Fruit fly (Drosophila melanogaster): Measurements from ENCODE around the gene Or82a.

Gene Or82a

dm6 chr3R:4214038-4214437 is 42.7 kb upstream of the Or82a start (continued):
- TF ChIP-seq CG10669 (GFP tag; optimal IDR thresholded peaks at IDR 0.05), result peak; percentile 88
- TF ChIP-seq CG6792 (GFP tag; optimal IDR thresholded peaks at IDR 0.05), result peak; percentile 88
- peak; percentile 88 for TF ChIP-seq Hr39 (GFP tag; optimal IDR thresholded peaks at IDR 0.05)
- TF ChIP-seq lz (GFP tag; optimal IDR thresholded peaks at IDR 0.05), result peak; percentile 87
- peak; percentile 87 for TF ChIP-seq CG32006 (GFP tag; optimal IDR thresholded peaks at IDR 0.05)
- no peak for TF ChIP-seq Blimp-1 (GFP tag; optimal IDR thresholded peaks at IDR 0.05)
- TF ChIP-seq Hr38 (GFP tag; optimal IDR thresholded peaks at IDR 0.05), result peak; percentile 52
- peak; percentile 87 for TF ChIP-seq CG6808 (GFP tag; optimal IDR thresholded peaks at IDR 0.05)
- TF ChIP-seq Sox14 (GFP tag; optimal IDR thresholded peaks at IDR 0.05), result peak; percentile 88
- peak; percentile 87 for TF ChIP-seq spab (GFP tag; optimal IDR thresholded peaks at IDR 0.05)
- TF ChIP-seq OdsH (GFP tag; optimal IDR thresholded peaks at IDR 0.05), result peak; percentile 92
- peak; percentile 73 for TF ChIP-seq Sox102F (GFP tag; optimal IDR thresholded peaks at IDR 0.05)
- TF ChIP-seq Lpt (GFP tag; optimal IDR thresholded peaks at IDR 0.05), result peak; percentile 87
- TF ChIP-seq CG6276 (GFP tag; optimal IDR thresholded peaks at IDR 0.05), result peak; percentile 73
- peak; percentile 89 for TF ChIP-seq pdm3 (GFP tag; optimal IDR thresholded peaks at IDR 0.05)
- TF ChIP-seq vri (GFP tag; optimal IDR thresholded peaks at IDR 0.05), result peak; percentile 66
- peak; percentile 88 for TF ChIP-seq fd59A (GFP tag; optimal IDR thresholded peaks at IDR 0.05)
- peak; percentile 47 for TF ChIP-seq CG6854 (GFP tag; optimal IDR thresholded peaks at IDR 0.05)
- peak; percentile 90 for TF ChIP-seq Gug (GFP tag; IDR thresholded peaks at IDR 0.05)
- TF ChIP-seq cyc (GFP tag; optimal IDR thresholded peaks at IDR 0.05), result peak; percentile 92
- peak; percentile 30 for TF ChIP-seq Eip93F (GFP tag; optimal IDR thresholded peaks at IDR 0.05)
- peak; percentile 93 for TF ChIP-seq CG7368 (GFP tag; optimal IDR thresholded peaks at IDR 0.05)
- peak; percentile 92 for TF ChIP-seq CG11902 (GFP tag; optimal IDR thresholded peaks at IDR 0.05)

- TF ChIP-seq CG7368 (GFP tag; optimal IDR thresholded peaks at IDR 0.05) (no peak), acj6 (GFP tag; optimal IDR thresholded peaks at IDR 0.05) (no peak), esn (GFP tag; optimal IDR thresholded peaks at IDR 0.05) (no peak), CG3032 (tag; optimal IDR thresholded peaks at IDR 0.05) (no peak), fkh (GFP tag; optimal IDR thresholded peaks at IDR 0.05) (no peak), CG34406 (GFP tag; optimal IDR thresholded peaks at IDR 0.05) (no peak), Blimp-1 (GFP tag; optimal IDR thresholded peaks at IDR 0.05) (peak; percentile 59), Hr39 (GFP tag; optimal IDR thresholded peaks at IDR 0.05) (no peak), fd59A (GFP tag; optimal IDR thresholded peaks at IDR 0.05) (no peak), CG8119 (GFP tag; IDR thresholded peaks at IDR 0.05) (no peak), CG6792 (GFP tag; optimal IDR thresholded peaks at IDR 0.05) (no peak), ss (GFP tag; optimal IDR thresholded peaks at IDR 0.05) (no peak), Eip78C (GFP tag) (peak; percentile 10), Sox102F (GFP tag; optimal IDR thresholded peaks at IDR 0.05) (no peak), CG15336 (GFP tag; IDR thresholded peaks at IDR 0.05) (no peak)
Observed at dm6 chr3R:4214601-4215000, 42.2 kb upstream of the Or82a start.

DNA sequence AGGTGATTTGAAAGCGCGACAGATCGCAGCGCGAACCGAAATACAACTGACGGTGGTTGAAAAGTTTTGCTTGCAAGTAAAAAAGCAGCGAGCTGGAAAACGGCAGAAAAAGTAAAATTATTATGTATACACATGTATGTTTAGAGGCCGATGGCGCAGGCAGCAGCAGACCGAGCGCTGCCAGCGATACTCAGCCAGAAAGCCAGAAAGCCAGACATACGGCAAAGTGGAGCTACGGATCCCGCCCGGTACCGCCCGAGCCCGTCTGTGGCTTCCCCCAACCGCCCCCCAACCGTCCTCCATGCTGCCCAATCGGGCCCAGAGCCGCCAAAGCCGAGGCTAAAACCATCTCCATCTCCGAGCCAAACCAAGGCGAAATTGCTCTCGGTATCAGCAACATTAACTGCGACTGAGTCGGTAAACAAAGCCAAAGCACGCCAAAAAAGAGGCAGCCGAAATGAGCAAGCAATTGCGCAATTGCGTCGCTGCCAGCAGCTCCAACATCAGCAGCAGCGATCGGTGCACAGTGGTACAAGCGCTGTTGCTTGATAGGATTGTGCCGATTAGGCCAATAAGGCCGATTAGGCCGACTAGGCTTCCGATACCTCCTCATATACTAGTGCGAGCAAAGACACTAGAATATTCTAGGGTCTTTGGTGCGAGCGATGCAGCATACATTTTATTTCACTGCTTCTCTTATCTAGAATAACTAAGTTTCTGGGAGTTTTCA is 41.3 kb upstream of the Or82a start, which contains the start of gene CG14636:
TSS of gene CG14636 (minus strand) at position 51 of the 730 bp plus-strand sequence.
- peak; percentile 71 for TF ChIP-seq CG11762 (GFP tag; optimal IDR thresholded peaks at IDR 0.05; ENCODE audit: insufficient read depth)
- TF ChIP-seq CG32006 (GFP tag; optimal IDR thresholded peaks at IDR 0.05), result peak; percentile 68
- TF ChIP-seq achi (GFP tag; optimal IDR thresholded peaks at IDR 0.05), result peak; percentile 77
- no peak for TF ChIP-seq CG6854 (GFP tag; optimal IDR thresholded peaks at IDR 0.05)
- TF ChIP-seq CG6163 (GFP tag; IDR thresholded peaks at IDR 0.05), result peak; percentile 80
- peak; percentile 89 for TF ChIP-seq svp (GFP tag)
- TF ChIP-seq CG6276 (GFP tag; optimal IDR thresholded peaks at IDR 0.05), result no peak
- no peak for TF ChIP-seq Eip75B (GFP tag; optimal IDR thresholded peaks at IDR 0.05)
- TF ChIP-seq Eip78C (GFP tag), result peak; percentile 94
- TF ChIP-seq lz (GFP tag; optimal IDR thresholded peaks at IDR 0.05), result peak; percentile 46
- TF ChIP-seq Blimp-1 (GFP tag; optimal IDR thresholded peaks at IDR 0.05), result no peak
- peak; percentile 56 for TF ChIP-seq cyc (GFP tag; optimal IDR thresholded peaks at IDR 0.05)
- peak; percentile 52 for TF ChIP-seq Lpt (GFP tag; optimal IDR thresholded peaks at IDR 0.05)
- TF ChIP-seq eg (GFP tag; IDR thresholded peaks at IDR 0.05), result peak; percentile 69
- TF ChIP-seq CG8632 (GFP tag; optimal IDR thresholded peaks at IDR 0.05), result peak; percentile 69
- TF ChIP-seq CG15336 (GFP tag; IDR thresholded peaks at IDR 0.05), result peak; percentile 79
- TF ChIP-seq Sox14 (GFP tag; optimal IDR thresholded peaks at IDR 0.05), result peak; percentile 62
- peak in 1 of 2 experiments; percentile 10 for TF ChIP-seq salr (GFP tag; optimal IDR thresholded peaks at IDR 0.05)
- TF ChIP-seq net (GFP tag; optimal IDR thresholded peaks at IDR 0.05), result peak; percentile 73
- peak; percentile 68 for TF ChIP-seq topi (GFP tag; optimal IDR thresholded peaks at IDR 0.05)
- TF ChIP-seq CG1621 (tag; optimal IDR thresholded peaks at IDR 0.05), result no peak
- peak; percentile 68 for TF ChIP-seq OdsH (GFP tag; optimal IDR thresholded peaks at IDR 0.05)
- peak; percentile 56 for TF ChIP-seq Ets21C (GFP tag; optimal IDR thresholded peaks at IDR 0.05)
- peak; percentile 64 for TF ChIP-seq CG4318 (GFP tag; optimal IDR thresholded peaks at IDR 0.05)
- TF ChIP-seq CG6792 (GFP tag; optimal IDR thresholded peaks at IDR 0.05), result peak; percentile 46

Measured in whole organism, prepupa.